Fruit fly (Drosophila melanogaster) S2 (cell line): ENCODE data around the gene Fbxl7.

Experiments
- CG8478 ChIP-seq: fragments of >200 bp; optimal IDR thresholded peaks from 2 replicates; lab custom pipeline; 2018
- CTCF ChIP-seq, 2 experiments: fragments of >200 bp; optimal IDR thresholded peaks; 2 replicates each; lab custom pipeline; 2018

DNA sequence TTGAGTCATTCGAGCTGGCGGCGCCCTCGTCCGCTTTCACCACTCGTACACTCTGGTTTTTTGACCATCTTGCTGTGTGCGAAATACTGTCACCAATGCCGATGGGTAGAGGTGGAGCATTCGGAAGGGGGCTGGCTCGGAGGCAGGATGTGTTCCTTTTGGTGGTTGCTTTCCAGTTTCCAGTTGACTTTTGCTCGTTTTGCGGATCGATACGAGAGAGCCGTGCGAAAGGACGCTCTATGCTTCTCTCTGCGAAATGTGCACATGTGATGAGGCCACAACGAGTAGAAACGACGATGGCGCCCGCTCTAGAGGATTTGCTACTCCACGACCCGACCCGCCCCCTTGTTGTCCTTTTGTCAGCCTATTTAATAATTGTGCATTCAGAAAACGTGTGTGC is 17.0 kb downstream of the Fbxl7 start:
- TF ChIP-seq CG8478 (lab: Kevin White, UChicago) (no peak), CTCF (optimal IDR thresholded peaks at IDR 0.05; lab: Kevin White, UChicago) (no peak)
